Worm (Caenorhabditis elegans) whole organism, early embryonic: ENCODE data around the gene ttc-36.

Source experiments
- F13C5.2 ChIP-seq: sonication (generic microtip); optimal IDR thresholded peaks from 2 replicates; lab custom pipeline; 2017; ENCODE audit warnings: mild to moderate bottlenecking, missing genetic modification characterization, inconsistent platforms, missing compliant biosample characterization
- aly-1 ChIP-seq: sonication (generic microtip); optimal IDR thresholded peaks from 2 replicates; lab custom pipeline; 2016; ENCODE audit warnings: missing genetic modification characterization, missing compliant biosample characterization
- ama-1 ChIP-seq: fragments of 150-350 bp; optimal IDR thresholded peaks from 2 replicates; lab custom pipeline; 2014
- ceh-36 ChIP-seq: sonication (generic microtip); optimal IDR thresholded peaks from 2 replicates; lab custom pipeline; 2016; ENCODE audit warnings: missing genetic modification characterization, inconsistent platforms, missing compliant biosample characterization
- flt-1 ChIP-seq: fragments of 200-800 bp; sonication (Bioruptor generic); IDR thresholded peaks from 2 replicates; pipeline ENCODE4 v1.3.6; 2022; ENCODE audit warnings: missing genetic modification characterization, missing compliant biosample characterization
- hmg-4 ChIP-seq: fragments of 200-800 bp; sonication (Bioruptor generic); optimal IDR thresholded peaks from 2 replicates; lab custom pipeline; 2018; ENCODE audit warnings: mild to moderate bottlenecking, missing genetic modification characterization, missing compliant biosample characterization
- pes-1 ChIP-seq: fragments of 200-800 bp; sonication (Bioruptor generic); IDR thresholded peaks from 2 replicates; pipeline ENCODE4 v1.3.6; 2022; ENCODE audit warnings: missing genetic modification reagents, missing genetic modification characterization, missing compliant biosample characterization
- tbx-37 ChIP-seq: fragments of 200-800 bp; sonication (Bioruptor generic); conservative IDR thresholded peaks from 2 replicates; pipeline ENCODE4 v1.3.6; 2022; ENCODE audit warnings: missing genetic modification reagents, missing genetic modification characterization, missing compliant biosample characterization

DNA sequence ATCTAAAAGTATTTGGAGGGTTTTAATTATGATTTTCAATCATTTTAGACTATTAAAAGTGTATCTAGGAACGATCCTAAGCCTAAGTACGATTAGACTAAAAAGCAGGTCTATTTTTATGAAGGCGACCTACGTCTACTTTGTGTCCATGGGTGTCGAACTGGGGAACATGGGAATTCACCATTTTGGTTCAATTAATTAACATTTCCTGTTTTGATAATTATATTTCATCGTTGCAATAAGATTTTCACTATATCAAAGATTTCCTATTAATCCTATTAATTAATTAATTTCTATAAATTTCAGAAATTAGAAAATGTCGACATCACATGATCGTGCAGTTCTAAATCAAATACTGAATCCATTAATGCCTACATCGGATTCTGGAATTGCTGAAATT lies at the start of gene ttc-36:
- no peak for TF ChIP-seq flt-1 (GFP tag; lab: Robert Waterston, UW)
- TF ChIP-seq F13C5.2, result no peak
- no peak for TF ChIP-seq aly-1 (tag; lab: Kevin White, UChicago)
- no peak for TF ChIP-seq ama-1 (lab: Kevin White, UChicago)
- no peak for TF ChIP-seq hmg-4 (GFP tag; lab: Kevin White, UChicago)
- no peak for TF ChIP-seq pes-1
- no peak for TF ChIP-seq tbx-37 (GFP tag; lab: Robert Waterston, UW)
- TF ChIP-seq ceh-36 (tag; lab: Kevin White, UChicago), result no peak
